Worm (Caenorhabditis elegans): ENCODE measurements around the gene alh-4.

DNA sequence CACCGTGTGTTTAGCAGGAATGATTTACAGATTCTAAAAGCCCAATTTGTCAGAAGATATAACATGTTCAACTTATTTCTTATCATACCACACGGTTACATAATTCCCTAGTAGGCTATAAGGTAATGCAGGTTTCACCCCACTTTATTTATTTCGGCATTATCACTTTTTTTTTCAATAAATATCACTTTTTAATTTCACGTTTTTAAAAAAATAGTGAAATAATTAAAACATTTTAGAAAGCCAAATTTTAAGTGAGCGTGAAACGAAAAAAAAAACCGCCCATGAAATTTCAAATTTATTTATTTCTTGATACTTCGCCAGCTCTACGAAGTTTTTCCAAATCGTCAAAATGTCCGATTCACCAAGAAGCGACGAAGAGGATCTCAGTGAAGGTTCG, 18.6 kb upstream of the alh-4 start, which contains the start of gene fbxa-196:
- TF ChIP-seq mdl-1 (tag; optimal IDR thresholded peaks at IDR 0.05): no peak
- no peak for TF ChIP-seq elt-1 (tag; optimal IDR thresholded peaks at IDR 0.05)
- no peak for TF ChIP-seq ztf-11 (tag; optimal IDR thresholded peaks at IDR 0.05)
- TF ChIP-seq snpc-4 (tag; optimal IDR thresholded peaks at IDR 0.05): no peak
- TF ChIP-seq unc-39 (tag; optimal IDR thresholded peaks at IDR 0.05): no peak
